Worm (Caenorhabditis elegans): Measurements from ENCODE around the gene gfi-3.

ce11 chrX:14466532-14466931, 13.8 kb upstream of the gfi-3 start, which contains the start of gene M163.21:
- TF ChIP-seq snpc-4 (GFP tag; optimal IDR thresholded peaks at IDR 0.05) (no peak), snpc-4 (tag; optimal IDR thresholded peaks at IDR 0.05) (no peak), nfya-2 (GFP tag; IDR thresholded peaks at IDR 0.05) (no peak), egl-44 (GFP tag; IDR thresholded peaks at IDR 0.05) (no peak), ceh-79 (tag; optimal IDR thresholded peaks at IDR 0.05) (no peak), rpc-1 (optimal IDR thresholded peaks at IDR 0.05) (no peak), rpc-1 (tag; optimal IDR thresholded peaks at IDR 0.05) (no peak), lsl-1 (GFP tag; optimal IDR thresholded peaks at IDR 0.05) (no peak), ztf-3 (GFP tag; optimal IDR thresholded peaks at IDR 0.05) (no peak), attf-6 (GFP tag; IDR thresholded peaks at IDR 0.05) (no peak), nfya-1 (tag; optimal IDR thresholded peaks at IDR 0.05; ENCODE audit: borderline replicate concordance, insufficient read depth) (no peak), dpff-1 (tag; optimal IDR thresholded peaks at IDR 0.05) (no peak), dpl-1 (GFP tag; optimal IDR thresholded peaks at IDR 0.05) (no peak), ztf-22 (GFP tag; optimal IDR thresholded peaks at IDR 0.05) (no peak), cebp-2 (GFP tag; IDR thresholded peaks at IDR 0.05) (no peak)
